Fruit fly (Drosophila melanogaster) Kc167 (cell line): ENCODE results near the gene CG8097.

Experiments used
- Myc ChIP-seq: fragments of >200 bp; optimal IDR thresholded peaks from 2 replicates; lab custom pipeline; 2017; ENCODE audit warnings: missing external identifiers
- Sin3A ChIP-seq: fragments of >200 bp; optimal IDR thresholded peaks from 2 replicates; lab custom pipeline; 2018; ENCODE audit warnings: missing external identifiers
- insv ChIP-seq: fragments of >200 bp; optimal IDR thresholded peaks from 3 replicates; lab custom pipeline; 2018; ENCODE audit warnings: missing external identifiers
- psq ChIP-seq: fragments of >200 bp; optimal IDR thresholded peaks from 2 replicates; lab custom pipeline; 2017; ENCODE audit warnings: missing external identifiers
- ttk ChIP-seq: sonication (Bioruptor generic); optimal IDR thresholded peaks from 2 replicates; lab custom pipeline; 2017; ENCODE audit warnings: missing external identifiers

DNA sequence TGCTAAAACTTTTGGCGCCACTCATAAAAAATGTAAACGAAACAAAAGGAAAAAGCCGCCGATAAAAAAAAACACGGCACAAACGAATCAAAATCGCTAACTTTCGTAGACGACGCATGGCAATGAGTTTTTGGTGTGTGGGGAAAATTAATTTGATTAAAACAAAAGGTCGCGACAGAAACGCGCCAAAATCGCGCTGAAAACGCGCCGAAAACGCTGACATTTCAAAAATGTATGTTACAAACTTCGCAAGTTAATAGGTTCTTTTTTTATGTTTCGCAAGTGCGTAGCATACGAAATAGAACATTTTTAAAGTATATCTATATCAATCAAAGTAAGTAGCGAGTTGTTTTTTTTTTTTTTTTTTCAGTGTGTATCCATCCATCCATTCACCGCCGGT is 33.1 kb downstream of the CG8097 start:
- no peak for TF ChIP-seq ttk (lab: Kevin White, UChicago)
- no peak for TF ChIP-seq psq (lab: Kevin White, UChicago)
- TF ChIP-seq Myc (lab: Kevin White, UChicago) = no peak
- no peak for TF ChIP-seq Sin3A (lab: Kevin White, UChicago)
- TF ChIP-seq insv (lab: Kevin White, UChicago) = no peak
